Fruit fly (Drosophila melanogaster): ENCODE measurements around the gene CG2186.
A peak's percentile ranks its signal among the peaks of the same experiment; 100 is the strongest.

The CG2186 gene

DNA sequence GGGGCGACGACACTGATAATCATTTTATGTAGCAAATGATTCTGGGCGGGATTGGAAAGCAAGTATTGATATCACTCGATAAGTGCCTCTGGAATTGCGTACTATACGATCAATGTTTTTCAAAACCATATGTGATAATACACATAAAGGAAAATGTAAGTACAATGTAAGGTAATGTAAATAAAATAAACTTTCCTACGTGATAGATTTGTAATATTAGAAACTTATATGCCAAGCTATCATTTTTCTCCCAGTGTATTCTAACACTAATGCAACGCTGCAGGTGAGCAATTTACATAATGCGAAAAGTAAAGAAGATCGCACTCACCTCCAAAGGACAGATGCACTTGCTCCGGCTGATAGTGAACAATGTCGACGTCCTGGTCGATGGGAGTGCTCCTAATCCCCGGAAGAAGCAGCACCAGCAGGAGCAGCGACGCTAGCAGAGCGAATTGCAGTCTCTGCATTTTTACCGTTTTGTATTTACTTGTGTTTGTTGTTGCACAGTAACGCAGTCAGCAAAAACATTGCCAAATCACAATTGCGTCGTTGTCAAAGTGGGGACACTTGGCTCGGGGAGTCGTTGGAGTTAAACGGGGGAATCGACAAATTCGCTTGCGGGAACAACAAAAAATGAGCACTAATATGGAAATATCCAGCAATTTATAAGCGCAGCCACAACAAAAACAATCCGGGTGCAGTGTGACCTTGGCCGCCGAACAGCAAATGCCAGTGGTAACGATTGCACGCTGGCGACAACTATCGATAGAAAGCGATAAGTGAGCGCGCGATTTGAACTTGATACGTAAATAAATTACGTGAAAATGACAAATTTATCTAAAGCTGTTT lies 19.9 kb downstream of the CG2186 start, which contains the start of gene CG1637 (continued):
- TF ChIP-seq Drgx (GFP tag; IDR thresholded peaks at IDR 0.05) (peak; percentile 61), CrebB (tag; optimal IDR thresholded peaks at IDR 0.05) (no peak), aop (GFP tag; IDR thresholded peaks at IDR 0.05) (no peak), bigmax (GFP tag; optimal IDR thresholded peaks at IDR 0.05) (no peak), CG10321 (GFP tag; IDR thresholded peaks at IDR 0.05) (no peak), org-1 (GFP tag; optimal IDR thresholded peaks at IDR 0.05) (no peak), CG10959 (GFP tag; IDR thresholded peaks at IDR 0.05) (no peak), Lpt (GFP tag; optimal IDR thresholded peaks at IDR 0.05) (no peak), CG9609 (GFP tag; optimal IDR thresholded peaks at IDR 0.05) (no peak), CG11504 (tag; optimal IDR thresholded peaks at IDR 0.05) (no peak), peb (GFP tag; IDR thresholded peaks at IDR 0.05) (no peak), lola (GFP tag; optimal IDR thresholded peaks at IDR 0.05) (no peak), schlank (tag; optimal IDR thresholded peaks at IDR 0.05) (no peak), CG7372 (GFP tag; IDR thresholded peaks at IDR 0.05) (no peak), fru (optimal IDR thresholded peaks at IDR 0.05) (no peak), phol (tag; optimal IDR thresholded peaks at IDR 0.05) (no peak), chn (GFP tag; optimal IDR thresholded peaks at IDR 0.05) (no peak), CG2875 (GFP tag; optimal IDR thresholded peaks at IDR 0.05) (no peak), Ets97D (GFP tag; optimal IDR thresholded peaks at IDR 0.05) (peak; percentile 20), CG17328 (GFP tag; IDR thresholded peaks at IDR 0.05) (no peak), CkIIα-i1 (GFP tag; IDR thresholded peaks at IDR 0.05) (no peak), Ets65A (GFP tag) (no peak), CG11093 (GFP tag; IDR thresholded peaks at IDR 0.05) (no peak), CG15479 (GFP tag; optimal IDR thresholded peaks at IDR 0.05) (no peak), mld (GFP tag; IDR thresholded peaks at IDR 0.05; ENCODE audit: partially characterized antibody) (0 out of 3 replicates have a peak, but pooled peaks have one; percentile 52), hbn (GFP tag; IDR thresholded peaks at IDR 0.05; ENCODE audit: partially characterized antibody) (peak; percentile 64), ham (GFP tag; IDR thresholded peaks at IDR 0.05) (no peak), CG2202 (tag; optimal IDR thresholded peaks at IDR 0.05) (peak; percentile 3), CG15073 (GFP tag; optimal IDR thresholded peaks at IDR 0.05) (no peak), kay (GFP tag; optimal IDR thresholded peaks at IDR 0.05) (no peak), Neu2 (GFP tag; optimal IDR thresholded peaks at IDR 0.05; ENCODE audit: borderline replicate concordance) (no peak), NK7.1 (GFP tag; optimal IDR thresholded peaks at IDR 0.05) (no peak), bowl (GFP tag; IDR thresholded peaks at IDR 0.05) (no peak), pros (GFP tag; optimal IDR thresholded peaks at IDR 0.05) (no peak), CG15514 (GFP tag; optimal IDR thresholded peaks at IDR 0.05) (peak; percentile 42), CG12236 (GFP tag; optimal IDR thresholded peaks at IDR 0.05) (no peak), jigr1 (GFP tag; IDR thresholded peaks at IDR 0.05) (no peak), p53 (GFP tag; optimal IDR thresholded peaks at IDR 0.05) (no peak), CG11695 (GFP tag; IDR thresholded peaks at IDR 0.05) (no peak), Spps (tag; optimal IDR thresholded peaks at IDR 0.05) (no peak), CG10462 (GFP tag; optimal IDR thresholded peaks at IDR 0.05) (no peak), CG2678 (tag; optimal IDR thresholded peaks at IDR 0.05) (no peak), CG10274 (GFP tag; optimal IDR thresholded peaks at IDR 0.05) (no peak), Dip2 (GFP tag; IDR thresholded peaks at IDR 0.05) (no peak), CG6683 (GFP tag; optimal IDR thresholded peaks at IDR 0.05) (no peak), sens (GFP tag) (peak; percentile 79), HLH4C (GFP tag; IDR thresholded peaks at IDR 0.05; ENCODE audit: partially characterized antibody) (peak; percentile 64), zf30C (GFP tag; optimal IDR thresholded peaks at IDR 0.05) (peak; percentile 62), CG9876 (GFP tag; optimal IDR thresholded peaks at IDR 0.05) (no peak), seq (GFP tag; IDR thresholded peaks at IDR 0.05) (no peak), CG10209 (GFP tag; optimal IDR thresholded peaks at IDR 0.05) (no peak)

All from whole organism, embryonic.